Worm (Caenorhabditis elegans): ENCODE data around the gene aldo-2.

The aldo-2 gene

DNA sequence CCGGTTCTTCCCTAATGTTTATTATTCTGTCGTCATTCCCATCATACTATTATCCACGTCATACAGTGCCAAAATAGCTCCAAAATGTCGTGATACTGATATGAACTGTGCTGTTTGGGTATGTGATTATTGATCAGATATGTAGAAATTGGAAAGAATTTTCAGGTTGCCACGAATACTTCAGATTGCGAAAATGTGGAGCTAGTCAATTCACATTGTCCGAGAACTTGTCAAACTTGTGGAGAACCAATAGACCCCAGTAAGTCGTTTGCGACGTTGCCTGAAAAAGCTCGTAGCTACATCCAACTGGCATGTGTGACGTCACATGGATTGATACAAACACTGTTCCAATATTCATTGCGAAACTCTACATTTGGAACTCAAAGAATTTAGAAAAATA, 8.0 kb upstream of the aldo-2 start:
- TF ChIP-seq dmd-4 (tag; optimal IDR thresholded peaks at IDR 0.05; ENCODE audit: borderline replicate concordance) (no peak), ceh-34 (tag; optimal IDR thresholded peaks at IDR 0.05) (no peak), ets-4 (tag; optimal IDR thresholded peaks at IDR 0.05) (no peak), zip-5 (tag; optimal IDR thresholded peaks at IDR 0.05) (no peak), npax-4 (tag; optimal IDR thresholded peaks at IDR 0.05) (no peak), C38D4.7 (GFP tag; optimal IDR thresholded peaks at IDR 0.05) (no peak), eyg-1 (tag; optimal IDR thresholded peaks at IDR 0.05) (no peak), ref-2 (tag; optimal IDR thresholded peaks at IDR 0.05) (no peak), unc-42 (tag; optimal IDR thresholded peaks at IDR 0.05) (no peak), ama-1 (optimal IDR thresholded peaks at IDR 0.05) (no peak), pqm-1 (tag; optimal IDR thresholded peaks at IDR 0.05) (no peak), ceh-22 (tag; optimal IDR thresholded peaks at IDR 0.05) (no peak), fkh-6 (tag; optimal IDR thresholded peaks at IDR 0.05) (no peak), pat-9 (tag; optimal IDR thresholded peaks at IDR 0.05) (no peak)

DNA sequence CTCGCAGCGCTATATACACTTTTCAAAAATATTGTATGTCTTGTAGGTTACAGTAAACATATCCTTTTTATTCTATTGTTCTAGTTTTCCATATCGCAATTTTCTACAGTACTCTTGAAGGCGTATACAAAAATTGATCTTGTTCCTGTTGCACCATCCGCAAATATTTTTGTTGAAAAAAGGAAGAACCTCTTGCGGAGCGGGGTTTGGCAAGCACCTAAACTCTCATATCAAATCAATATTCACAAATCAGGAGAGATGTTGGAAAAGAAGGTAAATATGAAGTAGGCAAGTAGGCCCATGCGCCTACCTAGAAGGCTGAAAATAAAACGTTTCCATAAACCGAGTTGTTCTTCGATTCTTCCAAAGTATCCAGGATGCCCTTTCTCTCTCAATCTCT, 7.6 kb upstream of the aldo-2 start, which contains the start of gene C28H8.5:
TSS of gene C28H8.5 (plus strand) at position 301 of the 400 bp plus-strand sequence.
- no peak for TF ChIP-seq ceh-24 (tag; optimal IDR thresholded peaks at IDR 0.05)
- no peak for TF ChIP-seq ceh-14 (tag; optimal IDR thresholded peaks at IDR 0.05)
- no peak for TF ChIP-seq che-1 (tag; optimal IDR thresholded peaks at IDR 0.05)
- no peak for TF ChIP-seq pros-1 (tag; optimal IDR thresholded peaks at IDR 0.05)
- TF ChIP-seq unc-86 (tag; optimal IDR thresholded peaks at IDR 0.05): no peak
- TF ChIP-seq ceh-19 (GFP tag; optimal IDR thresholded peaks at IDR 0.05): no peak
- TF ChIP-seq fkh-6 (tag; optimal IDR thresholded peaks at IDR 0.05): no peak
- TF ChIP-seq hlh-15 (tag; optimal IDR thresholded peaks at IDR 0.05): no peak
- TF ChIP-seq tbx-7 (tag; optimal IDR thresholded peaks at IDR 0.05): no peak
- no peak for TF ChIP-seq hlh-30 (tag; optimal IDR thresholded peaks at IDR 0.05; ENCODE audit: insufficient read depth)
- no peak for TF ChIP-seq Y22D7AL.16 (tag; optimal IDR thresholded peaks at IDR 0.05)
- TF ChIP-seq sox-2 (GFP tag; IDR thresholded peaks at IDR 0.05): no peak
- no peak for TF ChIP-seq unc-42 (tag; optimal IDR thresholded peaks at IDR 0.05)
- TF ChIP-seq K02D7.2 (tag; optimal IDR thresholded peaks at IDR 0.05): no peak
- TF ChIP-seq K09A11.1 (tag; optimal IDR thresholded peaks at IDR 0.05; ENCODE audit: insufficient read depth): no peak
- no peak for TF ChIP-seq ceh-18 (tag; optimal IDR thresholded peaks at IDR 0.05)
- no peak for TF ChIP-seq ceh-30 (tag; optimal IDR thresholded peaks at IDR 0.05)
- no peak for TF ChIP-seq ets-4 (tag; optimal IDR thresholded peaks at IDR 0.05)

DNA sequence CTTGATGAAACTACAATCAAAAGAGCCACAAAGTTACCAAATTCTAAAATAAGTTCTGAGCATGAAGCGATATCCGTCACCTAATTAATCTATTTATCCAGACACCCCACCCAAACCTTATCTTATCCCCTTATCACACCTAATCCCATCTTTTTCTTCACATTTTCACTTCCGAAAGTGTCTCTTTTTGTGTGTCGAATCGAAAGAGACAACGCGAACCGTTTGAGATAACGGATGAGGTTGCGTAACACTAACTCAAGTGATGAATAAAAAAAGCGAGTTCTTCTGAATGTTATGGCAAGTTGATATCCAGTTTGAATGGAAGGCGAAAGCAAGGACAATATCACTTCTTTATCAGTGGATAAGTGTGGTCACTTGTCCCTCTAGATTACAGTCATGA, 7.1 kb upstream of the aldo-2 start:
- TF ChIP-seq rnt-1 (tag; optimal IDR thresholded peaks at IDR 0.05): no peak
- TF ChIP-seq zip-5 (tag; optimal IDR thresholded peaks at IDR 0.05): no peak
- no peak for TF ChIP-seq hlh-30 (tag; optimal IDR thresholded peaks at IDR 0.05; ENCODE audit: insufficient read depth)
- no peak for TF ChIP-seq fkh-10 (GFP tag; optimal IDR thresholded peaks at IDR 0.05)
- TF ChIP-seq ceh-14 (tag; optimal IDR thresholded peaks at IDR 0.05): no peak

- TF ChIP-seq nfya-1 (tag; optimal IDR thresholded peaks at IDR 0.05): no peak
- no peak for TF ChIP-seq ztf-16 (tag; optimal IDR thresholded peaks at IDR 0.05)
- TF ChIP-seq F13H6.1 (tag; optimal IDR thresholded peaks at IDR 0.05): no peak
- TF ChIP-seq rnt-1 (tag; optimal IDR thresholded peaks at IDR 0.05): no peak
- TF ChIP-seq C08G9.2 (tag; optimal IDR thresholded peaks at IDR 0.05): no peak
- TF ChIP-seq hlh-13 (GFP tag; optimal IDR thresholded peaks at IDR 0.05): no peak
- no peak for TF ChIP-seq odd-2 (tag; optimal IDR thresholded peaks at IDR 0.05)
- no peak for TF ChIP-seq fkh-10 (GFP tag; optimal IDR thresholded peaks at IDR 0.05)
Measured at ce11 chrIII:5882823-5883222, 6.4 kb upstream of the aldo-2 start, which contains the start of gene F01F1.14. Gene F01F1.14 (minus strand): TSS chrIII:5882923.
